Fruit fly (Drosophila melanogaster): ENCODE results near the gene CG6999.

The CG6999 gene

DNA sequence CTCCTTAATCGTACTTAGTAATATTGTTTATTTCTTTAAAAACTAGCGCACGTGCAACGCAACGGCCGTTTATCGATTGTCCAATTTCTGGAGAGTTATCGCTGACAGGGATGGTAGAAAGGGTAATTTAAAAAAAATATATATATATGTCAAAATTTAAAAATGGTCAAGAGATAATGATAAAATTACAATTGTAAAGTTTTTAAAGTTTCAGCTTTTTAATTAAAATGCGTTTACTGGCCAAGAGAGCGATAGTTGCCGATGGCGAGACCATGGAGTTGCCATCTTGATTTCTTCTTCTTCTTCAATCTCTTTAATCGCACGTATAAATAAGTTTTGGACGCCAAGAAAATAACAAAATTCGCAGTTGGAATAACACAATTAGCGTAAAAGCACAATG is 7.2 kb upstream of the CG6999 start, which contains the start of the genes CG7246 and HP1b (continued):
- peak; percentile 38 for TF ChIP-seq CG18011 (GFP tag; optimal IDR thresholded peaks at IDR 0.05)
- TF ChIP-seq CG34422 (GFP tag; IDR thresholded peaks at IDR 0.05), result peak; percentile 80
- TF ChIP-seq MBD-R2 (GFP tag; IDR thresholded peaks at IDR 0.05), result peak; percentile 78
- no peak for TF ChIP-seq Dfd (GFP tag; optimal IDR thresholded peaks at IDR 0.05)
- TF ChIP-seq dm (GFP tag; optimal IDR thresholded peaks at IDR 0.05), result peak; percentile 27
- no peak for TF ChIP-seq CG16779 (GFP tag; IDR thresholded peaks at IDR 0.05)
- TF ChIP-seq ranshi (GFP tag; IDR thresholded peaks at IDR 0.05), result peak; percentile 65; the same call in 1 of the 2 replicates
- 0 out of 2 replicates have a peak, but pooled peaks have one; percentile 34 for TF ChIP-seq seq (GFP tag; IDR thresholded peaks at IDR 0.05)
- TF ChIP-seq Optix (GFP tag; IDR thresholded peaks at IDR 0.05), result peak; percentile 79
- no peak for TF ChIP-seq repo (GFP tag; optimal IDR thresholded peaks at IDR 0.05)
- peak; percentile 84 for TF ChIP-seq CG9932 (GFP tag; IDR thresholded peaks at IDR 0.05)
- TF ChIP-seq chif (GFP tag; optimal IDR thresholded peaks at IDR 0.05), result peak; percentile 22 to 53
- no peak for TF ChIP-seq salm (tag; optimal IDR thresholded peaks at IDR 0.05)
- no peak for TF ChIP-seq sd (tag; optimal IDR thresholded peaks at IDR 0.05)
- TF ChIP-seq z (GFP tag; IDR thresholded peaks at IDR 0.05), result no peak
- peak; percentile 65 for TF ChIP-seq Meics (GFP tag; optimal IDR thresholded peaks at IDR 0.05)
- peak; percentile 48 for TF ChIP-seq CG10462 (GFP tag; optimal IDR thresholded peaks at IDR 0.05)
- peak; percentile 60 for TF ChIP-seq CG3847 (GFP tag; IDR thresholded peaks at IDR 0.05)
- peak; percentile 17 for TF ChIP-seq gro (GFP tag; optimal IDR thresholded peaks at IDR 0.05)
- peak; percentile 26 for TF ChIP-seq D19B (GFP tag; optimal IDR thresholded peaks at IDR 0.05)
- TF ChIP-seq CG17359 (tag; optimal IDR thresholded peaks at IDR 0.05), result peak; percentile 69
- TF ChIP-seq Hr51 (GFP tag; optimal IDR thresholded peaks at IDR 0.05), result peak; percentile 38 to 61
- peak; percentile 66 for TF ChIP-seq CG9727 (GFP tag; optimal IDR thresholded peaks at IDR 0.05)
- TF ChIP-seq sens-2 (GFP tag; IDR thresholded peaks at IDR 0.05), result peak; percentile 61; the same call in 1 of the 2 replicates
- no peak for TF ChIP-seq chm (GFP tag; IDR thresholded peaks at IDR 0.05)
- peak; percentile 47 for TF ChIP-seq Dip3 (GFP tag; optimal IDR thresholded peaks at IDR 0.05)
- TF ChIP-seq Hsf (GFP tag; optimal IDR thresholded peaks at IDR 0.05), result peak; percentile 61
- no peak for TF ChIP-seq Neu2 (GFP tag; optimal IDR thresholded peaks at IDR 0.05; ENCODE audit: borderline replicate concordance)
- peak; percentile 42 for TF ChIP-seq Vsx1 (GFP tag; optimal IDR thresholded peaks at IDR 0.05)
- peak; percentile 34; the same call in 1 of the 3 replicates for TF ChIP-seq CG7963 (GFP tag; IDR thresholded peaks at IDR 0.05; ENCODE audit: partially characterized antibody)
- TF ChIP-seq ind (GFP tag; optimal IDR thresholded peaks at IDR 0.05), result peak; percentile 64
- no peak for TF ChIP-seq CG6813 (GFP tag; optimal IDR thresholded peaks at IDR 0.05)
- peak; percentile 74 for TF ChIP-seq CG30403 (GFP tag; optimal IDR thresholded peaks at IDR 0.05)
- TF ChIP-seq toy (GFP tag; IDR thresholded peaks at IDR 0.05), result no peak
- TF ChIP-seq ttk (GFP tag; IDR thresholded peaks at IDR 0.05), result peak; percentile 73
- TF ChIP-seq CG2875 (GFP tag; optimal IDR thresholded peaks at IDR 0.05), result no peak
- no peak for TF ChIP-seq crc (GFP tag; optimal IDR thresholded peaks at IDR 0.05)
- peak; percentile 71 for TF ChIP-seq lmd (GFP tag; IDR thresholded peaks at IDR 0.05)
- peak; percentile 46 for TF ChIP-seq CG9609 (GFP tag; optimal IDR thresholded peaks at IDR 0.05)
- peak; percentile 64 for TF ChIP-seq ssp (GFP tag; IDR thresholded peaks at IDR 0.05)
- no peak for TF ChIP-seq pan (optimal IDR thresholded peaks at IDR 0.05)
- TF ChIP-seq pan (GFP tag; optimal IDR thresholded peaks at IDR 0.05 in 1 of 2, IDR thresholded peaks at IDR 0.05 in 1 of 2), result peak in 1 of 2 experiments; percentile 80
- TF ChIP-seq Six4 (GFP tag; optimal IDR thresholded peaks at IDR 0.05), result peak; percentile 41
- TF ChIP-seq Sry-β (GFP tag; optimal IDR thresholded peaks at IDR 0.05), result peak; percentile 67
- TF ChIP-seq zf30C (GFP tag; optimal IDR thresholded peaks at IDR 0.05), result no peak
- TF ChIP-seq CG4328 (GFP tag; optimal IDR thresholded peaks at IDR 0.05), result peak; percentile 39
- TF ChIP-seq tup (GFP tag; optimal IDR thresholded peaks at IDR 0.05), result peak; percentile 26
- peak; percentile 12 for TF ChIP-seq luna (GFP tag; optimal IDR thresholded peaks at IDR 0.05)
- peak; percentile 74 for TF ChIP-seq stc (GFP tag; IDR thresholded peaks at IDR 0.05)
- TF ChIP-seq CG13424 (tag; optimal IDR thresholded peaks at IDR 0.05), result peak; percentile 72
- no peak for TF ChIP-seq CG17568 (GFP tag; optimal IDR thresholded peaks at IDR 0.05)

Measured in whole organism, embryonic.